Worm (Caenorhabditis elegans) whole organism, young adult: Measurements from ENCODE around the gene B0507.3.

Source experiments
- B0261.1 ChIP-seq: sonication (generic microtip); optimal IDR thresholded peaks from 2 replicates; lab custom pipeline; 2016; ENCODE audit warnings: mild to moderate bottlenecking, missing genetic modification characterization, moderate library complexity, missing compliant biosample characterization
- B0336.3 ChIP-seq: fragments of 200-800 bp; sonication (Bioruptor generic); IDR thresholded peaks from 2 replicates; pipeline ENCODE4 v1.3.6; 2022; ENCODE audit warnings: missing genetic modification characterization, missing compliant biosample characterization
- F37B4.10 ChIP-seq: fragments of 200-800 bp; sonication (Bioruptor generic); IDR thresholded peaks from 2 replicates; pipeline ENCODE4 v1.3.6; 2022; ENCODE audit warnings: missing genetic modification characterization, missing compliant biosample characterization
- F49E8.2 ChIP-seq: sonication (generic microtip); optimal IDR thresholded peaks from 3 replicates; lab custom pipeline; 2017; ENCODE audit warnings: missing genetic modification characterization, mild to moderate bottlenecking, missing compliant biosample characterization, antibody characterized with exemption, moderate library complexity; ENCODE audit not compliant: insufficient read depth
- F57A8.1 ChIP-seq: fragments of 200-800 bp; sonication (Bioruptor generic); optimal IDR thresholded peaks from 2 replicates; lab custom pipeline; 2018; ENCODE audit warnings: mild to moderate bottlenecking, missing genetic modification characterization, moderate library complexity, missing compliant biosample characterization
- K11D2.4 ChIP-seq: fragments of 200-800 bp; sonication (Bioruptor generic); IDR thresholded peaks from 2 replicates; pipeline ENCODE4 v1.3.6; 2022; ENCODE audit warnings: missing genetic modification reagents, missing genetic modification characterization, missing compliant biosample characterization
- T26A5.8 ChIP-seq: sonication (generic microtip); optimal IDR thresholded peaks from 2 replicates; lab custom pipeline; 2016; ENCODE audit warnings: missing genetic modification characterization, missing compliant biosample characterization
- Y53F4B.3 ChIP-seq: fragments of 200-800 bp; sonication (Bioruptor generic); IDR thresholded peaks from 2 replicates; pipeline ENCODE4 v1.3.6; 2022; ENCODE audit warnings: missing genetic modification reagents, missing genetic modification characterization, missing compliant biosample characterization
- Y56A3A.18 ChIP-seq: fragments of 200-800 bp; sonication (Bioruptor generic); IDR thresholded peaks from 2 replicates; pipeline ENCODE4 v1.3.6; 2022; ENCODE audit warnings: missing genetic modification reagents, missing genetic modification characterization, missing compliant biosample characterization
- ZK185.1 ChIP-seq: sonication (generic microtip); optimal IDR thresholded peaks from 2 replicates; lab custom pipeline; 2016; ENCODE audit warnings: mild to moderate bottlenecking, missing genetic modification characterization, missing compliant biosample characterization; ENCODE audit not compliant: poor library complexity, severe bottlenecking
- ama-1 ChIP-seq, 3 experiments: fragments of 150-350 bp in 1 of 3; sonication (generic microtip) in 2 of 3; optimal IDR thresholded peaks; 2 replicates each; lab custom pipeline; 2014 to 2018; ENCODE audit warnings: missing biosample characterization in 2 of 3, missing genetic modification characterization in 2 of 3, missing genetic modification reagents in 2 of 3
- attf-5 ChIP-seq: fragments of 200-800 bp; sonication (Bioruptor generic); optimal IDR thresholded peaks from 2 replicates; lab custom pipeline; 2018; ENCODE audit warnings: mild to moderate bottlenecking, missing genetic modification characterization, missing compliant biosample characterization
- cebp-1 ChIP-seq, 2 experiments: fragments of 200-800 bp in 1 of 2; sonication (Bioruptor generic) in 1 of 2; sonication (generic microtip) in 1 of 2; IDR thresholded peaks in 1 of 2; optimal IDR thresholded peaks in 1 of 2; 2 replicates each; pipeline versions ENCODE4 v1.3.6 to Lab custom; 2017 to 2022; ENCODE audit warnings: missing compliant biosample characterization in 2 of 2, missing genetic modification characterization in 2 of 2, mild to moderate bottlenecking in 1 of 2, missing genetic modification reagents in 1 of 2, moderate library complexity in 1 of 2
- cebp-2 ChIP-seq: fragments of 200-800 bp; sonication (Bioruptor generic); IDR thresholded peaks from 2 replicates; pipeline ENCODE4 v1.3.6; 2022; ENCODE audit warnings: missing genetic modification characterization, missing compliant biosample characterization
- ceh-91 ChIP-seq: fragments of 200-800 bp; sonication (Bioruptor generic); IDR thresholded peaks from 2 replicates; pipeline ENCODE4 v1.3.6; 2022; ENCODE audit warnings: missing genetic modification reagents, missing genetic modification characterization, missing compliant biosample characterization
- dox-1 ChIP-seq: fragments of 200-800 bp; sonication (Bioruptor generic); IDR thresholded peaks from 2 replicates; pipeline ENCODE4 v1.3.6; 2022; ENCODE audit warnings: missing genetic modification reagents, missing genetic modification characterization, missing compliant biosample characterization
- egrh-3 ChIP-seq: fragments of 200-800 bp; sonication (Bioruptor generic); IDR thresholded peaks from 2 replicates; pipeline ENCODE4 v1.3.6; 2022; ENCODE audit warnings: missing genetic modification reagents, missing genetic modification characterization, missing compliant biosample characterization
- ekl-4 ChIP-seq: fragments of 200-800 bp; sonication (Bioruptor generic); IDR thresholded peaks from 2 replicates; pipeline ENCODE4 v1.3.6; 2022; ENCODE audit warnings: missing genetic modification reagents, missing genetic modification characterization, missing compliant biosample characterization
- gei-17 ChIP-seq: fragments of 200-800 bp; sonication (Bioruptor generic); optimal IDR thresholded peaks from 2 replicates; lab custom pipeline; 2018; ENCODE audit warnings: mild to moderate bottlenecking, missing genetic modification characterization, missing compliant biosample characterization
- hmg-20 ChIP-seq: fragments of 200-800 bp; sonication (Bioruptor generic); IDR thresholded peaks from 2 replicates; pipeline ENCODE4 v1.3.6; 2022; ENCODE audit warnings: missing genetic modification reagents, missing genetic modification characterization, missing compliant biosample characterization
- lin-26 ChIP-seq: fragments of 200-800 bp; sonication (Bioruptor generic); IDR thresholded peaks from 2 replicates; pipeline ENCODE4 v1.3.6; 2022; ENCODE audit warnings: missing genetic modification reagents, missing genetic modification characterization, missing compliant biosample characterization
- lin-54 ChIP-seq: fragments of 200-800 bp; sonication (Bioruptor generic); optimal IDR thresholded peaks from 2 replicates; lab custom pipeline; 2018; ENCODE audit warnings: mild to moderate bottlenecking, missing genetic modification characterization, missing compliant biosample characterization
- lsy-27 ChIP-seq: sonication (generic microtip); optimal IDR thresholded peaks from 2 replicates; lab custom pipeline; 2017; ENCODE audit warnings: missing genetic modification characterization, mild to moderate bottlenecking, missing compliant biosample characterization, antibody characterized with exemption, missing genotype, borderline replicate concordance; ENCODE audit not compliant: insufficient read depth
- madf-6 ChIP-seq: fragments of 200-800 bp; sonication (Bioruptor generic); IDR thresholded peaks from 2 replicates; pipeline ENCODE4 v1.3.6; 2022; ENCODE audit warnings: missing genetic modification reagents, missing genetic modification characterization, missing compliant biosample characterization
- mxl-1 ChIP-seq: sonication (generic microtip); optimal IDR thresholded peaks from 2 replicates; lab custom pipeline; 2016; ENCODE audit warnings: missing genetic modification characterization, missing compliant biosample characterization
- nhr-27 ChIP-seq: fragments of 200-800 bp; sonication (Bioruptor generic); optimal IDR thresholded peaks from 2 replicates; lab custom pipeline; 2018; ENCODE audit warnings: mild to moderate bottlenecking, missing genetic modification characterization, moderate library complexity, missing compliant biosample characterization
- nhr-80 ChIP-seq: sonication (generic microtip); optimal IDR thresholded peaks from 2 replicates; lab custom pipeline; 2016; ENCODE audit warnings: missing genetic modification characterization, missing compliant biosample characterization
- sea-2 ChIP-seq: fragments of 200-800 bp; sonication (Bioruptor generic); IDR thresholded peaks from 2 replicates; pipeline ENCODE4 v1.3.6; 2022; ENCODE audit warnings: missing genetic modification characterization, missing compliant biosample characterization
- snpc-3.4 ChIP-seq: sonication (generic microtip); optimal IDR thresholded peaks from 2 replicates; lab custom pipeline; 2017; ENCODE audit warnings: missing genetic modification characterization, mild to moderate bottlenecking, missing compliant biosample characterization, antibody characterized with exemption, moderate library complexity, missing genotype, missing genetic modification reagents
- snpc-4 ChIP-seq, 5 experiments: fragments of 150-350 bp in 1 of 5; sonication (generic microtip) in 4 of 5; optimal IDR thresholded peaks; 2 replicates each; lab custom pipeline; 2014 to 2018; ENCODE audit warnings: missing genetic modification characterization in 5 of 5, missing biosample characterization in 3 of 5, antibody characterized with exemption in 2 of 5, mild to moderate bottlenecking in 2 of 5, missing compliant biosample characterization in 2 of 5, missing genotype in 2 of 5, moderate library complexity in 2 of 5, missing genetic modification reagents in 1 of 5
- somi-1 ChIP-seq: fragments of 200-800 bp; sonication (Bioruptor generic); optimal IDR thresholded peaks from 2 replicates; lab custom pipeline; 2018; ENCODE audit warnings: mild to moderate bottlenecking, missing genetic modification characterization, missing compliant biosample characterization
- tbp1 ChIP-seq: fragments of 200-800 bp; sonication (Bioruptor generic); optimal IDR thresholded peaks from 2 replicates; lab custom pipeline; 2018; ENCODE audit warnings: mild to moderate bottlenecking, missing genetic modification characterization, missing compliant biosample characterization
- unc-130 ChIP-seq: sonication (generic microtip); optimal IDR thresholded peaks from 2 replicates; lab custom pipeline; 2016; ENCODE audit warnings: missing genetic modification reagents, missing genetic modification characterization, missing compliant biosample characterization
- xnd-1 ChIP-seq: sonication (generic microtip); optimal IDR thresholded peaks from 2 replicates; lab custom pipeline; 2016; ENCODE audit warnings: missing genotype, missing genetic modification reagents, missing genetic modification characterization, missing compliant biosample characterization
- zim-3 ChIP-seq: sonication (generic microtip); optimal IDR thresholded peaks from 2 replicates; lab custom pipeline; 2017; ENCODE audit warnings: mild to moderate bottlenecking, missing genetic modification characterization, moderate library complexity, missing compliant biosample characterization

B0507.3 gene

DNA sequence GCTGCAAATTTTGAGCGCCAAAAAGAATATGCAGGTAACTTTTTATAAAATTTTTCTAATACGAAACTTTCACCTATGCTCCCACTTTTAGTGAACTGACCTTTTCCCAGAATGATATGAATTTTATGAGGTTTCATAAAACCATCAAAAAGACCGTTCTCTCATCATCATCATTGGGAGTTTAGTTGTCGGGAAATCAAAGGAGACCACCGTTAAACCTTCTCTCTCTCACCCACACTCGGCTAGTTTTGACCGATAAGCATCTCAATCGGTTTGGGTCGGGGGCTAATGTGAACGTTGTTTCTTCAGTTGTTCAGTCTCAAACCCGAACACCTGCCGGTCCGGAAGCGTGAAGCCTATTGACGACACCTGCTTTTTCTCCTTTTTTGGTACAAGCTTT, 27.5 kb downstream of the B0507.3 start:
- TF ChIP-seq nhr-80 (tag; lab: Kevin White, UChicago), result peak; percentile 52
- no peak for TF ChIP-seq cebp-2 (GFP tag; lab: Robert Waterston, UW)
- TF ChIP-seq, all 124 proteins: peak for 1

DNA sequence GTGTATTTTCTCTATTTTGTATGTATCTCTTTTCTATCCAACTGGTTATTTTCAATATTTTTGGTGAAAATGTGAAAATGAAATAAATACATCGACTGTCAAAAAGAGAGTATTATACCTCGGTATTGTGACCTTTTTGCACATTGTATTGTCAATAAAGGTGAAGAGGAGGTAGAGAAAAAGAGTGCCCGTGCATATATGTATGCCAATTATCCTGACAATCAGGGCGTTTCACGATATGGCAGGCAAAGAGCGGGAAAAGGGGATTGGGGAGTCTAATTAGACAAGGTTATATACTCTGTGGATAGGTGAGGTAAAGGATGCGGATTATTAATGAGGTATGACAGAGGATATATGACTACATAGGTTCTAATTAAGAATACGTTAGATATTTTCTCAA, 28.2 kb downstream of the B0507.3 start:
- no peak for TF ChIP-seq gei-17
- TF ChIP-seq lin-54 (GFP tag; lab: Kevin White, UChicago), result no peak

DNA sequence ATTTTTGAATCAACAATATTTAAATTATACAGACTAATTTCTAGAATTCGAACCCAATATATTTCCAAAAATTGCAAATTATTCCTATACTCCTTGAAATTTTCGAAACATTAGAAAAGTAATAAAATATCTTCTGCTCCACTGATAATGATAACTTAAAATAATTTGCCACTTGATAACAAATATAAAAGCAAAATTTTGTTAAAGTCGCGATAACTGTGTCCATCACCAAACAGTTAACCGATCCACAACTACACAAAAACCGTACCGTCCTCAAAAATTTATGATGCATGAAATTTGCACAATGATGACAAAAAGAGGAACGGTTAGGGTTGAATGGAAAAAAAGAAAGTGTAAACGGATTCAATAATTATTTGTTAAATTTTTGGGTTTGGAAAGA, 29.8 kb downstream of the B0507.3 start:
- TF ChIP-seq ekl-4 (GFP tag; lab: Robert Waterston, UW) (no peak), snpc-4 (GFP tag; optimal IDR thresholded peaks at IDR 0.05; lab: Kevin White, UChicago) (no peak), snpc-4 (tag; optimal IDR thresholded peaks at IDR 0.05; lab: Kevin White, UChicago) (no peak), mxl-1 (tag; lab: Kevin White, UChicago) (no peak), snpc-3.4 (no peak), zim-3 (tag; lab: Kevin White, UChicago) (no peak), unc-130 (GFP tag; lab: Kevin White, UChicago) (no peak), nhr-80 (tag; lab: Kevin White, UChicago) (no peak), madf-6 (no peak), F57A8.1 (GFP tag; lab: Kevin White, UChicago) (no peak), xnd-1 (tag; lab: Kevin White, UChicago) (no peak), attf-5 (GFP tag; lab: Kevin White, UChicago) (no peak), sea-2 (GFP tag; lab: Robert Waterston, UW) (no peak), F49E8.2 (tag; lab: Kevin White, UChicago) (no peak), Y56A3A.18 (GFP tag; lab: Robert Waterston, UW) (no peak), dox-1 (GFP tag; lab: Robert Waterston, UW) (no peak), B0261.1 (tag; lab: Kevin White, UChicago) (no peak), ceh-91 (GFP tag; lab: Robert Waterston, UW) (no peak), egrh-3 (GFP tag; lab: Robert Waterston, UW) (no peak), B0336.3 (GFP tag; lab: Robert Waterston, UW) (no peak), Y53F4B.3 (no peak)

ce11 chrV:8799293-8799812, 30.6 kb downstream of the B0507.3 start:
- TF ChIP-seq ZK185.1 (tag; lab: Kevin White, UChicago) (no peak), ama-1 (optimal IDR thresholded peaks at IDR 0.05; lab: Kevin White, UChicago) (no peak), ama-1 (GFP tag; optimal IDR thresholded peaks at IDR 0.05; lab: Kevin White, UChicago) (no peak), ceh-91 (GFP tag; lab: Robert Waterston, UW) (no peak), somi-1 (no peak), lin-26 (GFP tag; lab: Robert Waterston, UW) (no peak), F37B4.10 (no peak), T26A5.8 (no peak), tbp1 (GFP tag; lab: Kevin White, UChicago) (no peak), lsy-27 (tag; lab: Kevin White, UChicago) (no peak), hmg-20 (no peak), nhr-27 (tag; lab: Kevin White, UChicago) (no peak), Y53F4B.3 (no peak), F49E8.2 (tag; lab: Kevin White, UChicago) (no peak), cebp-1 (GFP tag; IDR thresholded peaks at IDR 0.05; lab: Robert Waterston, UW) (no peak), cebp-1 (tag; optimal IDR thresholded peaks at IDR 0.05; lab: Kevin White, UChicago) (no peak), K11D2.4 (GFP tag; lab: Robert Waterston, UW) (no peak)
- TF ChIP-seq, all 124 proteins: peak for 0
